Fruit fly (Drosophila melanogaster): ENCODE data around the gene OtopLa.
A peak's percentile ranks its signal among the peaks of the same experiment; 100 is the strongest.

OtopLa gene

DNA sequence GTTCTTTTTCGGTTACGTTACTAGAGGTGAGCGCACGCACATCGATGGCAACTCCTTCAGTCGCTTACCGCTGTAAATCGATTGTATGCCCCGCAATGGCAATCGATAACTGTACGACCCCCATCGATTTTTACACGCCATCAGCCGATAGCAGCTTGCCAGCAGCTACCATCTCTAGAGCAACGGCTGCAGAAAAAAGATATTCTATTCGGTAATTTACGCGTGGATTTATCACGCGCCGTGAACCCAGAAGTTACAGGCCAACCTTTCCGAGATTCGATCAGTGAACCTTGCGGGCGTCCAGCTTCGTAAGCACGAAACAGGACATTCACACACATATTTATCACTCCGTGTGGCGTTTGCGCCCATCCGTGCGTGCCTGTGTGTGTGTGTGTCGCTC, 17.6 kb upstream of the OtopLa start, which contains the start of the genes Sirt4 and CG4119 (continued):
- TF ChIP-seq CG11504 (tag; optimal IDR thresholded peaks at IDR 0.05) (no peak), Mrtf (GFP tag; IDR thresholded peaks at IDR 0.05) (no peak), trh (GFP tag; optimal IDR thresholded peaks at IDR 0.05) (no peak), wek (GFP tag; optimal IDR thresholded peaks at IDR 0.05) (no peak), shn (GFP tag; optimal IDR thresholded peaks at IDR 0.05) (peak; percentile 25), CG13624 (GFP tag; optimal IDR thresholded peaks at IDR 0.05) (peak; percentile 24), CG17361 (GFP tag; IDR thresholded peaks at IDR 0.05) (0 out of 3 replicates have a peak, but pooled peaks have one; percentile 17), al (GFP tag; IDR thresholded peaks at IDR 0.05) (0 out of 2 replicates have a peak, but pooled peaks have one; percentile 31), chm (GFP tag; IDR thresholded peaks at IDR 0.05) (no peak), H15 (GFP tag; IDR thresholded peaks at IDR 0.05) (peak; percentile 30; the same call in 1 of the 3 replicates), Atf3 (GFP tag; optimal IDR thresholded peaks at IDR 0.05) (no peak), CG17186 (GFP tag; optimal IDR thresholded peaks at IDR 0.05) (peak; percentile 57), HmgZ (tag; optimal IDR thresholded peaks at IDR 0.05) (peak; percentile 41), aop (GFP tag; IDR thresholded peaks at IDR 0.05) (no peak), Scr (GFP tag; IDR thresholded peaks at IDR 0.05; ENCODE audit: partially characterized antibody) (peak; percentile 93), sens (GFP tag) (no peak), Hey (tag; optimal IDR thresholded peaks at IDR 0.05) (no peak), CG30020 (tag; optimal IDR thresholded peaks at IDR 0.05) (peak; percentile 5), hkb (optimal IDR thresholded peaks at IDR 0.05) (no peak), hkb (GFP tag; IDR thresholded peaks at IDR 0.05) (no peak), scrt (GFP tag; optimal IDR thresholded peaks at IDR 0.05) (no peak), CG6654 (GFP tag; optimal IDR thresholded peaks at IDR 0.05) (no peak), dpn (GFP tag; optimal IDR thresholded peaks at IDR 0.05) (peak in 1 of 2 experiments; percentile 8), CG15073 (GFP tag; optimal IDR thresholded peaks at IDR 0.05) (no peak), CG10274 (GFP tag; optimal IDR thresholded peaks at IDR 0.05) (no peak), caup (GFP tag; optimal IDR thresholded peaks at IDR 0.05; ENCODE audit: severe bottlenecking) (peak; percentile 10), sug (tag; optimal IDR thresholded peaks at IDR 0.05) (peak; percentile 63), Gug (GFP tag; IDR thresholded peaks at IDR 0.05) (peak; percentile 37; the same call in 1 of the 4 replicates), CG5180 (GFP tag; optimal IDR thresholded peaks at IDR 0.05) (no peak), Tbp (GFP tag; optimal IDR thresholded peaks at IDR 0.05) (no peak), CG42726 (GFP tag; IDR thresholded peaks at IDR 0.05; ENCODE audit: partially characterized antibody) (peak; percentile 98), fd3F (GFP tag; optimal IDR thresholded peaks at IDR 0.05) (no peak), Sry-β (GFP tag; optimal IDR thresholded peaks at IDR 0.05) (peak; percentile 11), pb (GFP tag; optimal IDR thresholded peaks at IDR 0.05) (no peak), lbe (GFP tag; optimal IDR thresholded peaks at IDR 0.05) (no peak), CG15514 (GFP tag; optimal IDR thresholded peaks at IDR 0.05) (peak; percentile 95), CG4617 (GFP tag; optimal IDR thresholded peaks at IDR 0.05; ENCODE audit: borderline replicate concordance) (peak; percentile 92), CG17385 (GFP tag; optimal IDR thresholded peaks at IDR 0.05) (no peak), ranshi (GFP tag; IDR thresholded peaks at IDR 0.05) (no peak), unpg (GFP tag; optimal IDR thresholded peaks at IDR 0.05) (no peak), CG7556 (GFP tag; optimal IDR thresholded peaks at IDR 0.05) (no peak), Hr78 (GFP tag; optimal IDR thresholded peaks at IDR 0.05) (no peak), sob (GFP tag; IDR thresholded peaks at IDR 0.05) (peak; percentile 57; the same call in 1 of the 2 replicates), dan (GFP tag; IDR thresholded peaks at IDR 0.05) (no peak), CG1603 (tag; optimal IDR thresholded peaks at IDR 0.05) (peak; percentile 69), CG3281 (GFP tag; optimal IDR thresholded peaks at IDR 0.05) (peak; percentile 9), psq (GFP tag; optimal IDR thresholded peaks at IDR 0.05) (no peak), CG8924 (tag; optimal IDR thresholded peaks at IDR 0.05) (peak; percentile 45), Hmx (GFP tag; optimal IDR thresholded peaks at IDR 0.05) (no peak), Myb (GFP tag; optimal IDR thresholded peaks at IDR 0.05) (peak; percentile 88), CG12391 (tag; optimal IDR thresholded peaks at IDR 0.05) (peak; percentile 40)
